Worm (Caenorhabditis elegans) whole organism, L2 larva: ENCODE data around the gene nmad-1.
A peak's percentile ranks its signal among the peaks of the same experiment; 100 is the strongest.

Experiments
- C34F6.9 ChIP-seq: fragments of 150-350 bp; optimal IDR thresholded peaks from 2 replicates; lab custom pipeline; 2014; ENCODE audit warnings: missing biosample characterization, missing genetic modification characterization
- F13H6.1 ChIP-seq: sonication (generic microtip); optimal IDR thresholded peaks from 2 replicates; lab custom pipeline; 2016; ENCODE audit warnings: missing genetic modification characterization, missing compliant biosample characterization
- R02D3.7 ChIP-seq: fragments of 150-350 bp; optimal IDR thresholded peaks from 2 replicates; lab custom pipeline; 2014; ENCODE audit warnings: missing biosample characterization, missing genetic modification characterization
- ZK546.5 ChIP-seq: sonication (generic microtip); optimal IDR thresholded peaks from 2 replicates; lab custom pipeline; 2017; ENCODE audit warnings: missing biosample characterization, missing genetic modification characterization
- ama-1 ChIP-seq: fragments of 150-350 bp; optimal IDR thresholded peaks from 2 replicates; lab custom pipeline; 2018; ENCODE audit warnings: inconsistent platforms
- blmp-1 ChIP-seq: sonication (generic microtip); optimal IDR thresholded peaks from 2 replicates; lab custom pipeline; 2017; ENCODE audit warnings: missing genetic modification characterization, mild to moderate bottlenecking, missing compliant biosample characterization, antibody characterized with exemption, moderate library complexity; ENCODE audit not compliant: insufficient read depth
- ceh-82 ChIP-seq: fragments of 150-350 bp; optimal IDR thresholded peaks from 2 replicates; lab custom pipeline; 2014; ENCODE audit warnings: missing biosample characterization, missing genetic modification characterization
- crh-2 ChIP-seq: sonication (generic microtip); optimal IDR thresholded peaks from 2 replicates; lab custom pipeline; 2017; ENCODE audit warnings: missing biosample characterization, missing genetic modification characterization
- dmd-4 ChIP-seq: sonication (generic microtip); optimal IDR thresholded peaks from 2 replicates; lab custom pipeline; 2017; ENCODE audit warnings: missing biosample characterization, missing genetic modification characterization
- elt-1 ChIP-seq: fragments of 150-350 bp; optimal IDR thresholded peaks from 2 replicates; lab custom pipeline; 2014; ENCODE audit warnings: missing biosample characterization, missing genetic modification characterization
- fos-1 ChIP-seq: fragments of 150-350 bp; optimal IDR thresholded peaks from 2 replicates; lab custom pipeline; 2014; ENCODE audit warnings: missing biosample characterization, missing genetic modification characterization
- gmeb-1 ChIP-seq: fragments of 150-350 bp; optimal IDR thresholded peaks from 2 replicates; lab custom pipeline; 2014; ENCODE audit warnings: missing biosample characterization, missing genetic modification characterization
- lin-13 ChIP-seq: fragments of 150-350 bp; optimal IDR thresholded peaks from 2 replicates; lab custom pipeline; 2014; ENCODE audit warnings: missing biosample characterization, missing genetic modification reagents, missing genetic modification characterization
- lsy-2 ChIP-seq, 2 experiments: fragments of 150-350 bp in 1 of 2; sonication (generic microtip) in 1 of 2; optimal IDR thresholded peaks; 2 replicates each; lab custom pipeline; 2014 to 2017; ENCODE audit warnings: missing biosample characterization in 2 of 2, missing genetic modification characterization in 2 of 2
- mab-5 ChIP-seq: fragments of 150-350 bp; optimal IDR thresholded peaks from 2 replicates; lab custom pipeline; 2014; ENCODE audit warnings: missing biosample characterization, missing genetic modification characterization
- mbf-1 ChIP-seq: sonication (generic microtip); optimal IDR thresholded peaks from 2 replicates; lab custom pipeline; 2017; ENCODE audit warnings: missing biosample characterization, missing genetic modification characterization
- mdl-1 ChIP-seq, 2 experiments: fragments of 150-350 bp in 1 of 2; sonication (generic microtip) in 1 of 2; optimal IDR thresholded peaks; 2 replicates each; lab custom pipeline; 2017; ENCODE audit warnings: missing biosample characterization in 2 of 2, missing genetic modification characterization in 2 of 2
- nhr-10 ChIP-seq: sonication (generic microtip); optimal IDR thresholded peaks from 2 replicates; lab custom pipeline; 2017; ENCODE audit warnings: missing biosample characterization, missing genetic modification characterization
- nhr-12 ChIP-seq: fragments of 150-350 bp; optimal IDR thresholded peaks from 2 replicates; lab custom pipeline; 2014; ENCODE audit warnings: missing biosample characterization, missing genetic modification characterization
- nhr-129 ChIP-seq: fragments of 150-350 bp; optimal IDR thresholded peaks from 2 replicates; lab custom pipeline; 2014; ENCODE audit warnings: missing biosample characterization, missing genetic modification characterization
- nhr-21 ChIP-seq: fragments of 150-350 bp; optimal IDR thresholded peaks from 2 replicates; lab custom pipeline; 2014; ENCODE audit warnings: missing biosample characterization, missing genetic modification characterization
- nhr-23 ChIP-seq: fragments of 150-350 bp; optimal IDR thresholded peaks from 2 replicates; lab custom pipeline; 2014; ENCODE audit warnings: missing biosample characterization, missing genetic modification reagents, missing genetic modification characterization
- nhr-25 ChIP-seq: fragments of 150-350 bp; sonication (generic microtip); optimal IDR thresholded peaks from 3 replicates; lab custom pipeline; 2014; ENCODE audit warnings: missing biosample characterization, missing genetic modification characterization
- nhr-77 ChIP-seq: fragments of 150-350 bp; optimal IDR thresholded peaks from 2 replicates; lab custom pipeline; 2014; ENCODE audit warnings: missing biosample characterization, missing genetic modification characterization
- peb-1 ChIP-seq: fragments of 150-350 bp; optimal IDR thresholded peaks from 2 replicates; lab custom pipeline; 2014; ENCODE audit warnings: missing biosample characterization, missing genetic modification characterization
- sem-4 ChIP-seq: fragments of 150-350 bp; optimal IDR thresholded peaks from 2 replicates; lab custom pipeline; 2014; ENCODE audit warnings: missing biosample characterization, missing genetic modification reagents, missing genetic modification characterization
- sma-3 ChIP-seq: sonication (generic microtip); optimal IDR thresholded peaks from 2 replicates; lab custom pipeline; 2016; ENCODE audit warnings: missing genetic modification reagents, missing genetic modification characterization, missing compliant biosample characterization
- sma-9 ChIP-seq, 2 experiments: fragments of 150-350 bp in 1 of 2; sonication (generic microtip) in 1 of 2; optimal IDR thresholded peaks; 2 replicates each; lab custom pipeline; 2014 to 2016; ENCODE audit warnings: missing genetic modification characterization in 2 of 2, mild to moderate bottlenecking in 1 of 2, missing biosample characterization in 1 of 2, missing compliant biosample characterization in 1 of 2, missing genetic modification reagents in 1 of 2, moderate library complexity in 1 of 2
- snpc-4 ChIP-seq: fragments of 150-350 bp; optimal IDR thresholded peaks from 2 replicates; lab custom pipeline; 2014; ENCODE audit warnings: missing biosample characterization, missing genetic modification characterization
- zag-1 ChIP-seq: fragments of 150-350 bp; optimal IDR thresholded peaks from 2 replicates; lab custom pipeline; 2014; ENCODE audit warnings: missing biosample characterization, missing genetic modification characterization
- ztf-1 ChIP-seq: fragments of 200-800 bp; sonication (Bioruptor generic); conservative IDR thresholded peaks from 2 replicates; pipeline ENCODE4 v1.3.6; 2022; ENCODE audit warnings: missing genetic modification characterization, missing compliant biosample characterization
- ztf-11 ChIP-seq: sonication (generic microtip); optimal IDR thresholded peaks from 2 replicates; lab custom pipeline; 2017; ENCODE audit warnings: missing biosample characterization, missing genetic modification characterization
- ztf-4 ChIP-seq: fragments of 150-350 bp; optimal IDR thresholded peaks from 2 replicates; lab custom pipeline; 2014; ENCODE audit warnings: missing biosample characterization, missing genetic modification characterization

nmad-1 gene

ce11 chrIII:5552072-5552667, 2.6 kb downstream of the nmad-1 start, which contains the start of gene F09F7.6:
TSS of gene F09F7.6 (minus strand) at chrIII:5552135.
- no peak for TF ChIP-seq lin-13 (GFP tag; lab: Kevin White, UChicago)
- TF ChIP-seq fos-1 (tag; lab: Kevin White, UChicago), result peak; percentile 51
- peak; percentile 75 for TF ChIP-seq F13H6.1
- peak; percentile 79 for TF ChIP-seq nhr-25 (tag; lab: Kevin White, UChicago)
- peak; percentile 46 for TF ChIP-seq ztf-4 (tag; lab: Kevin White, UChicago)
- no peak for TF ChIP-seq mbf-1 (tag; lab: Kevin White, UChicago)
- no peak for TF ChIP-seq nhr-12 (tag; lab: Kevin White, UChicago)
- TF ChIP-seq C34F6.9 (tag; lab: Kevin White, UChicago), result peak; percentile 65
- TF ChIP-seq mdl-1 (tag; optimal IDR thresholded peaks at IDR 0.05; lab: Kevin White, UChicago), result peak; percentile 65 to 68
- peak; percentile 74 for TF ChIP-seq nhr-21 (tag; lab: Kevin White, UChicago)
- TF ChIP-seq sma-3 (GFP tag; lab: Kevin White, UChicago), result peak; percentile 82
- TF ChIP-seq sma-9 (GFP tag; optimal IDR thresholded peaks at IDR 0.05; lab: Kevin White, UChicago), result peak; percentile 95
- TF ChIP-seq sma-9 (tag; optimal IDR thresholded peaks at IDR 0.05; lab: Kevin White, UChicago), result peak; percentile 36
- TF ChIP-seq ama-1 (lab: Kevin White, UChicago), result peak; percentile 15
- peak in 1 of 2 experiments; percentile 74 for TF ChIP-seq lsy-2 (tag; optimal IDR thresholded peaks at IDR 0.05; lab: Kevin White, UChicago)
- TF ChIP-seq blmp-1, result peak; percentile 48
- peak; percentile 78 for TF ChIP-seq crh-2
- TF ChIP-seq elt-1 (tag; lab: Kevin White, UChicago), result peak; percentile 40
- peak; percentile 91 for TF ChIP-seq nhr-129 (tag; lab: Kevin White, UChicago)
- TF ChIP-seq snpc-4 (tag; lab: Kevin White, UChicago), result no peak
- TF ChIP-seq gmeb-1 (tag; lab: Kevin White, UChicago), result peak; percentile 60
- no peak for TF ChIP-seq mab-5 (tag; lab: Kevin White, UChicago)
- TF ChIP-seq, all 48 proteins: peak for 16

- TF ChIP-seq lsy-2 (tag; optimal IDR thresholded peaks at IDR 0.05; lab: Kevin White, UChicago) (peak in 1 of 2 experiments; percentile 19), ztf-4 (tag; lab: Kevin White, UChicago) (peak; percentile 46), blmp-1 (no peak), ama-1 (lab: Kevin White, UChicago) (peak; percentile 79), nhr-10 (no peak), sem-4 (tag; lab: Kevin White, UChicago) (no peak), sma-3 (GFP tag; lab: Kevin White, UChicago) (peak; percentile 24), nhr-129 (tag; lab: Kevin White, UChicago) (peak; percentile 26), mbf-1 (tag; lab: Kevin White, UChicago) (no peak), lin-13 (GFP tag; lab: Kevin White, UChicago) (peak; percentile 31), zag-1 (tag; lab: Kevin White, UChicago) (no peak), ztf-1 (GFP tag; lab: Robert Waterston, UW) (no peak), crh-2 (peak; percentile 8)
- TF ChIP-seq, all 48 proteins: peak for 7
Measured at ce11 chrIII:5550844-5551243, 3.9 kb downstream of the nmad-1 start.

- no peak for TF ChIP-seq R02D3.7
- TF ChIP-seq crh-2, result no peak
- TF ChIP-seq ZK546.5 (tag; lab: Kevin White, UChicago), result no peak
- TF ChIP-seq sma-3 (GFP tag; lab: Kevin White, UChicago), result peak; percentile 6
- no peak for TF ChIP-seq lsy-2 (tag; optimal IDR thresholded peaks at IDR 0.05; lab: Kevin White, UChicago)
- no peak for TF ChIP-seq nhr-23
- TF ChIP-seq ceh-82 (tag; lab: Kevin White, UChicago), result no peak
- TF ChIP-seq fos-1 (tag; lab: Kevin White, UChicago), result peak; percentile 29
- peak; percentile 38 for TF ChIP-seq nhr-129 (tag; lab: Kevin White, UChicago)
- TF ChIP-seq nhr-21 (tag; lab: Kevin White, UChicago), result peak; percentile 34
- no peak for TF ChIP-seq sem-4 (tag; lab: Kevin White, UChicago)
- TF ChIP-seq nhr-12 (tag; lab: Kevin White, UChicago), result no peak
- TF ChIP-seq dmd-4 (tag; lab: Kevin White, UChicago), result no peak
- no peak for TF ChIP-seq ztf-11 (tag; lab: Kevin White, UChicago)
- no peak for TF ChIP-seq nhr-10
- TF ChIP-seq ztf-4 (tag; lab: Kevin White, UChicago), result no peak
- peak; percentile 44 for TF ChIP-seq nhr-25 (tag; lab: Kevin White, UChicago)
- peak; percentile 24 for TF ChIP-seq sma-9 (GFP tag; optimal IDR thresholded peaks at IDR 0.05; lab: Kevin White, UChicago)
- TF ChIP-seq sma-9 (tag; optimal IDR thresholded peaks at IDR 0.05; lab: Kevin White, UChicago), result no peak
- peak; percentile 31 for TF ChIP-seq blmp-1
- TF ChIP-seq nhr-77 (tag; lab: Kevin White, UChicago), result no peak
- TF ChIP-seq peb-1 (tag; lab: Kevin White, UChicago), result no peak
- no peak for TF ChIP-seq lin-13 (GFP tag; lab: Kevin White, UChicago)
Measured at ce11 chrIII:5550193-5550592, 4.5 kb downstream of the nmad-1 start.
